Worm (Caenorhabditis elegans) whole organism, mixed stage, embryonic: ENCODE data around the gene citk-1.

Source experiments
- flh-1 ChIP-seq: fragments of 200-800 bp; sonication (Bioruptor generic); optimal IDR thresholded peaks from 2 replicates; lab custom pipeline; 2018; ENCODE audit warnings: mild to moderate bottlenecking, missing genetic modification characterization, moderate library complexity, missing compliant biosample characterization
- lin-13 ChIP-seq: fragments of 150-350 bp; optimal IDR thresholded peaks from 2 replicates; lab custom pipeline; 2014; ENCODE audit warnings: missing biosample characterization, missing genetic modification characterization

DNA sequence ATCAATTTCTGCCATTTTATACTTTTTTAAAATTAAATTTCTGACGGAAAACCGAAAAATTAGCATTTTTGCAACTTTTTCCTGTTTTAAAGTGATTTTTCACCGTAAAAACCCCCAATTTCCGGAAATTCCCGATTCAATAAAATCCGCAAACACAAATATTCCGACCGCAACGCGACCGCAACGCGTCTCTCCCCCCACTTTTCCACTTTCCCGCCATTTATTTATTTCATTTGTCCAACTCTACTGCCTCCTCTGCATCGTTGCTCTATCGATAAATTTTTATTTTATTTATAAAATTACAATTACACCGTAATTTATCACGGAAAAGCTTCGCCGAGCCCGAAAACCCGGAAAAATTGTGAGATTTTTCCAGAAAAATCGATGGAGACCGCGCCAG lies 20.4 kb upstream of the citk-1 start, which contains the start of gene mcd-1:
- TF ChIP-seq lin-13 (tag; lab: Kevin White, UChicago) (peak; percentile 26), flh-1 (GFP tag; lab: Kevin White, UChicago) (no peak)
